Worm (Caenorhabditis elegans) whole organism, L3 larva: Measurements from ENCODE around the gene K09E9.7.

ENCODE experiments used
- R02D3.7 ChIP-seq: fragments of 150-350 bp; optimal IDR thresholded peaks from 2 replicates; lab custom pipeline; 2014; ENCODE audit warnings: missing biosample characterization, missing genetic modification characterization
- aly-2 ChIP-seq: fragments of 150-350 bp; optimal IDR thresholded peaks from 2 replicates; lab custom pipeline; 2014; ENCODE audit warnings: missing biosample characterization, missing genetic modification characterization
- ceh-16 ChIP-seq: sonication (generic microtip); optimal IDR thresholded peaks from 2 replicates; lab custom pipeline; 2017; ENCODE audit warnings: missing biosample characterization, missing genetic modification characterization
- ceh-82 ChIP-seq: fragments of 150-350 bp; optimal IDR thresholded peaks from 2 replicates; lab custom pipeline; 2014; ENCODE audit warnings: missing biosample characterization, missing genetic modification characterization
- ceh-9 ChIP-seq: sonication (generic microtip); optimal IDR thresholded peaks from 2 replicates; lab custom pipeline; 2018; ENCODE audit warnings: missing biosample characterization, missing genetic modification characterization
- daf-12 ChIP-seq: fragments of 150-350 bp; optimal IDR thresholded peaks from 2 replicates; lab custom pipeline; 2014; ENCODE audit warnings: missing biosample characterization, missing genetic modification reagents, missing genetic modification characterization
- egl-27 ChIP-seq: sonication (generic microtip); optimal IDR thresholded peaks from 4 replicates; lab custom pipeline; 2017; ENCODE audit warnings: missing biosample characterization, missing genetic modification reagents, missing genetic modification characterization
- egl-5 ChIP-seq: fragments of 150-350 bp; optimal IDR thresholded peaks from 2 replicates; lab custom pipeline; 2017; ENCODE audit warnings: missing biosample characterization, missing genetic modification reagents, missing genetic modification characterization, inconsistent platforms
- elt-1 ChIP-seq: fragments of 150-350 bp; optimal IDR thresholded peaks from 2 replicates; lab custom pipeline; 2014; ENCODE audit warnings: missing biosample characterization, missing genetic modification characterization
- elt-2 ChIP-seq: sonication (generic microtip); optimal IDR thresholded peaks from 2 replicates; lab custom pipeline; 2016; ENCODE audit warnings: missing genetic modification reagents, mild to moderate bottlenecking, missing genetic modification characterization, missing compliant biosample characterization
- elt-3 ChIP-seq, 3 experiments: fragments of 150-350 bp in 1 of 3; sonication (generic microtip) in 2 of 3; optimal IDR thresholded peaks; 2 replicates in 2 of 3; 4 replicates in 1 of 3; lab custom pipeline; 2014 to 2017; ENCODE audit warnings: missing biosample characterization in 3 of 3, missing genetic modification characterization in 3 of 3
- eor-1 ChIP-seq, 2 experiments: fragments of 150-350 bp; optimal IDR thresholded peaks; 2 replicates each; lab custom pipeline; 2014 to 2018; ENCODE audit warnings: missing biosample characterization in 2 of 2, missing genetic modification characterization in 2 of 2
- fkh-10 ChIP-seq: sonication (generic microtip); optimal IDR thresholded peaks from 2 replicates; lab custom pipeline; 2017; ENCODE audit warnings: missing biosample characterization, missing genetic modification reagents, missing genetic modification characterization
- fkh-2 ChIP-seq: fragments of 150-350 bp; optimal IDR thresholded peaks from 2 replicates; lab custom pipeline; 2014; ENCODE audit warnings: missing biosample characterization, missing genetic modification reagents, missing genetic modification characterization
- fos-1 ChIP-seq: fragments of 150-350 bp; optimal IDR thresholded peaks from 2 replicates; lab custom pipeline; 2014; ENCODE audit warnings: missing biosample characterization, missing genetic modification characterization
- hmg-11 ChIP-seq: sonication (generic microtip); optimal IDR thresholded peaks from 2 replicates; lab custom pipeline; 2016; ENCODE audit warnings: missing genetic modification characterization, missing compliant biosample characterization
- jun-1 ChIP-seq: fragments of 150-350 bp; optimal IDR thresholded peaks from 2 replicates; lab custom pipeline; 2014; ENCODE audit warnings: missing biosample characterization, missing genetic modification reagents, missing genetic modification characterization
- lin-15B ChIP-seq: fragments of 150-350 bp; optimal IDR thresholded peaks from 2 replicates; lab custom pipeline; 2014; ENCODE audit warnings: missing biosample characterization, missing genetic modification characterization
- lin-39 ChIP-seq: fragments of 150-350 bp; optimal IDR thresholded peaks from 2 replicates; lab custom pipeline; 2018; ENCODE audit warnings: missing biosample characterization, missing genetic modification reagents, missing genetic modification characterization
- lsy-12 ChIP-seq: sonication (generic microtip); optimal IDR thresholded peaks from 2 replicates; lab custom pipeline; 2016; ENCODE audit warnings: mild to moderate bottlenecking, missing genetic modification characterization, missing compliant biosample characterization
- mml-1 ChIP-seq: fragments of 150-350 bp; sonication (generic microtip); optimal IDR thresholded peaks from 3 replicates; lab custom pipeline; 2014; ENCODE audit warnings: missing biosample characterization, missing genetic modification characterization
- nfya-1 ChIP-seq: sonication (generic microtip); optimal IDR thresholded peaks from 2 replicates; lab custom pipeline; 2017; ENCODE audit warnings: missing genetic modification characterization, mild to moderate bottlenecking, missing compliant biosample characterization, antibody characterized with exemption, moderate library complexity; ENCODE audit not compliant: insufficient read depth
- nhr-11 ChIP-seq: fragments of 150-350 bp; optimal IDR thresholded peaks from 2 replicates; lab custom pipeline; 2014; ENCODE audit warnings: missing biosample characterization, missing genetic modification characterization
- nhr-12 ChIP-seq: fragments of 150-350 bp; optimal IDR thresholded peaks from 2 replicates; lab custom pipeline; 2014; ENCODE audit warnings: missing biosample characterization, missing genetic modification characterization
- nhr-23 ChIP-seq: fragments of 150-350 bp; optimal IDR thresholded peaks from 2 replicates; lab custom pipeline; 2014; ENCODE audit warnings: missing biosample characterization, missing genetic modification reagents, missing genetic modification characterization
- nhr-237 ChIP-seq: fragments of 150-350 bp; optimal IDR thresholded peaks from 2 replicates; lab custom pipeline; 2014; ENCODE audit warnings: missing biosample characterization, missing genetic modification characterization
- nhr-28 ChIP-seq: fragments of 150-350 bp; optimal IDR thresholded peaks from 2 replicates; lab custom pipeline; 2014; ENCODE audit warnings: missing biosample characterization, missing genetic modification characterization
- nhr-43 ChIP-seq: sonication (generic microtip); optimal IDR thresholded peaks from 2 replicates; lab custom pipeline; 2016; ENCODE audit warnings: mild to moderate bottlenecking, missing genetic modification characterization, missing compliant biosample characterization; ENCODE audit not compliant: poor library complexity, severe bottlenecking
- nhr-67 ChIP-seq: fragments of 150-350 bp; optimal IDR thresholded peaks from 2 replicates; lab custom pipeline; 2014; ENCODE audit warnings: missing biosample characterization, missing genetic modification characterization
- nhr-76 ChIP-seq: fragments of 150-350 bp; sonication (generic microtip); optimal IDR thresholded peaks from 5 replicates; lab custom pipeline; 2014; ENCODE audit warnings: missing biosample characterization, missing genetic modification characterization
- nhr-77 ChIP-seq: fragments of 150-350 bp; optimal IDR thresholded peaks from 2 replicates; lab custom pipeline; 2014; ENCODE audit warnings: missing biosample characterization, missing genetic modification characterization
- pha-4 ChIP-seq: fragments of 150-350 bp; optimal IDR thresholded peaks from 2 replicates; lab custom pipeline; 2014; ENCODE audit warnings: missing biosample characterization, missing genetic modification reagents, missing genetic modification characterization
- pqm-1 ChIP-seq: fragments of 150-350 bp; optimal IDR thresholded peaks from 2 replicates; lab custom pipeline; 2017; ENCODE audit warnings: missing biosample characterization, missing genetic modification characterization, inconsistent platforms
- sea-2 ChIP-seq: fragments of 150-350 bp; sonication (generic microtip); optimal IDR thresholded peaks from 4 replicates; lab custom pipeline; 2014; ENCODE audit warnings: missing biosample characterization, missing genetic modification reagents, missing genetic modification characterization
- skn-1 ChIP-seq: fragments of 150-350 bp; optimal IDR thresholded peaks from 2 replicates; lab custom pipeline; 2014; ENCODE audit warnings: missing biosample characterization, missing genetic modification characterization
- snpc-4 ChIP-seq: fragments of 150-350 bp; optimal IDR thresholded peaks from 2 replicates; lab custom pipeline; 2014; ENCODE audit warnings: missing biosample characterization, missing genetic modification characterization
- tbx-2 ChIP-seq: sonication (generic microtip); optimal IDR thresholded peaks from 2 replicates; lab custom pipeline; 2016; ENCODE audit warnings: mild to moderate bottlenecking, missing genetic modification characterization, missing compliant biosample characterization
- unc-39 ChIP-seq: sonication (generic microtip); optimal IDR thresholded peaks from 4 replicates; lab custom pipeline; 2017; ENCODE audit warnings: missing biosample characterization, missing genetic modification characterization
- unc-62 ChIP-seq: fragments of 150-350 bp; sonication (generic microtip); optimal IDR thresholded peaks from 4 replicates; lab custom pipeline; 2014; ENCODE audit warnings: missing biosample characterization, missing genetic modification reagents, missing genetic modification characterization
- zag-1 ChIP-seq: fragments of 150-350 bp; optimal IDR thresholded peaks from 2 replicates; lab custom pipeline; 2014; ENCODE audit warnings: missing biosample characterization, missing genetic modification characterization
- ztf-4 ChIP-seq: fragments of 150-350 bp; optimal IDR thresholded peaks from 2 replicates; lab custom pipeline; 2014; ENCODE audit warnings: missing biosample characterization, missing genetic modification characterization

K09E9.7 gene

ce11 chrX:15655623-15656022 is 14.9 kb downstream of the K09E9.7 start:
- TF ChIP-seq ceh-16 (tag; lab: Kevin White, UChicago) (no peak), pha-4 (tag; lab: Kevin White, UChicago) (no peak), zag-1 (tag; lab: Kevin White, UChicago) (no peak), R02D3.7 (tag; lab: Kevin White, UChicago) (no peak), ceh-82 (tag; lab: Kevin White, UChicago) (no peak), unc-62 (GFP tag; lab: Kevin White, UChicago) (no peak), lin-15B (tag; lab: Kevin White, UChicago) (no peak), pqm-1 (no peak), tbx-2 (tag; lab: Kevin White, UChicago) (no peak), daf-12 (tag; lab: Kevin White, UChicago) (no peak), snpc-4 (tag; lab: Kevin White, UChicago) (no peak), unc-39 (tag; lab: Kevin White, UChicago) (no peak), jun-1 (tag; lab: Kevin White, UChicago) (no peak), nhr-12 (tag; lab: Kevin White, UChicago) (no peak), skn-1 (tag; lab: Kevin White, UChicago) (no peak)

ce11 chrX:15657773-15658172 is 17.1 kb downstream of the K09E9.7 start:
- TF ChIP-seq elt-3 (tag; optimal IDR thresholded peaks at IDR 0.05; lab: Kevin White, UChicago) (no peak), elt-2 (no peak), ztf-4 (tag; lab: Kevin White, UChicago) (no peak), lin-39 (tag; lab: Kevin White, UChicago) (no peak), nhr-43 (no peak), snpc-4 (tag; lab: Kevin White, UChicago) (no peak), pqm-1 (no peak), nhr-67 (no peak), R02D3.7 (tag; lab: Kevin White, UChicago) (no peak)

- TF ChIP-seq nfya-1 (peak; percentile 25), egl-27 (tag; lab: Kevin White, UChicago) (no peak), eor-1 (tag; optimal IDR thresholded peaks at IDR 0.05; lab: Kevin White, UChicago) (no peak), sea-2 (GFP tag; lab: Kevin White, UChicago) (no peak), daf-12 (tag; lab: Kevin White, UChicago) (no peak), lin-39 (tag; lab: Kevin White, UChicago) (peak; percentile 14), lsy-12 (tag; lab: Kevin White, UChicago) (no peak), ceh-9 (no peak), nhr-76 (tag; lab: Kevin White, UChicago) (no peak), fos-1 (tag; lab: Kevin White, UChicago) (no peak), elt-1 (no peak), aly-2 (tag; lab: Kevin White, UChicago) (no peak), nhr-237 (tag; lab: Kevin White, UChicago) (no peak), nhr-77 (tag; lab: Kevin White, UChicago) (no peak), egl-5 (tag; lab: Kevin White, UChicago) (no peak), fkh-10 (peak; percentile 44), nhr-11 (tag; lab: Kevin White, UChicago) (no peak), hmg-11 (tag; lab: Kevin White, UChicago) (peak; percentile 6), mml-1 (no peak), zag-1 (tag; lab: Kevin White, UChicago) (no peak), fkh-2 (no peak), nhr-67 (no peak), skn-1 (tag; lab: Kevin White, UChicago) (no peak), pqm-1 (no peak), nhr-28 (tag; lab: Kevin White, UChicago) (no peak), nhr-23 (tag; lab: Kevin White, UChicago) (no peak), jun-1 (tag; lab: Kevin White, UChicago) (no peak), lin-15B (tag; lab: Kevin White, UChicago) (no peak), nhr-12 (tag; lab: Kevin White, UChicago) (no peak)
Observed at ce11 chrX:15659561-15659960, 18.9 kb downstream of the K09E9.7 start.
